Fruit fly (Drosophila melanogaster): ENCODE measurements around the gene Sbat.

The Sbat gene

DNA sequence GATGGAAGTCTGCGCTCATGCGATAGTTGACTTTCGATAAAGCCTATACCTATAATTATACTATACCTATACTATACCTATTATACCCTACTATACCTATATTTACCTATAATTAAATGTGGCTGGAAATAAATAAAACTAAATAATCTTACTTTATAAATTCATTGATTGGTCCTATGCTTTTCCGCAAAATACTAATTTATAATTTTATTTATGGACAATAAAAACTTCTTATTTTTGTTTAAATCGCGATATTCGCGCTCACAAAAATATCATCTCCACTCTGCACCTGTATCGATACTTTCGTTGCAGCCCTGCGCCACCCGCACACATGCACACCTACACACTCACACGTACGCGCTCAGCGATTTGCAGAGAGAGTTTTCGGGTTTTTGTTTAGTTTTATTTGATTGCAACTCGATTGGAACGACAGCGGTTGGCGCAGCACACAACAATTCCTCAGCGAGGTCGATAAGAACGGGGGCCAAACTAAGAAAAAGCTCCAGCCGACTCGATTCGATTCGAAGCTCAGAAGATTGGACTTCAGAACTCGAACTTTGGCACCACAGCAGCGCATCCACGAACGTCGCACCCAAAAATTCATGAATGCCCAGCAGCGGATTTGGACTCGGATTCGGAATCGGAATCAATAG, 3.5 kb upstream of the Sbat start, which contains the start of gene CG8814 (continued):
- TF ChIP-seq bigmax (GFP tag; optimal IDR thresholded peaks at IDR 0.05) (no peak), CG3281 (GFP tag; optimal IDR thresholded peaks at IDR 0.05) (peak; percentile 58), CoRest (tag; optimal IDR thresholded peaks at IDR 0.05) (peak; percentile 87), CG10209 (GFP tag; optimal IDR thresholded peaks at IDR 0.05) (peak; percentile 58), hbn (GFP tag; IDR thresholded peaks at IDR 0.05; ENCODE audit: partially characterized antibody) (peak; percentile 62), Hr51 (GFP tag; optimal IDR thresholded peaks at IDR 0.05) (peak; percentile 66), CG2678 (tag; optimal IDR thresholded peaks at IDR 0.05) (peak; percentile 74), tin (GFP tag; optimal IDR thresholded peaks at IDR 0.05) (peak; percentile 76), HmgZ (tag; optimal IDR thresholded peaks at IDR 0.05) (no peak), CG9797 (GFP tag; optimal IDR thresholded peaks at IDR 0.05) (peak; percentile 67), Elba2 (GFP tag; optimal IDR thresholded peaks at IDR 0.05) (no peak), zf30C (GFP tag; optimal IDR thresholded peaks at IDR 0.05) (no peak), p53 (GFP tag; optimal IDR thresholded peaks at IDR 0.05) (no peak), da (GFP tag; optimal IDR thresholded peaks at IDR 0.05) (no peak), caup (GFP tag; optimal IDR thresholded peaks at IDR 0.05; ENCODE audit: severe bottlenecking) (peak; percentile 41), Ptx1 (GFP tag; IDR thresholded peaks at IDR 0.05) (peak; percentile 79), HLHmδ (GFP tag; optimal IDR thresholded peaks at IDR 0.05) (no peak), CG9817 (tag; optimal IDR thresholded peaks at IDR 0.05) (peak; percentile 65), CG43689 (GFP tag; IDR thresholded peaks at IDR 0.05) (no peak), stwl (tag; optimal IDR thresholded peaks at IDR 0.05) (peak; percentile 30), dpn (GFP tag; optimal IDR thresholded peaks at IDR 0.05) (peak; percentile 27 to 75), CG12942 (GFP tag; optimal IDR thresholded peaks at IDR 0.05) (peak; percentile 65), CG1792 (GFP tag; optimal IDR thresholded peaks at IDR 0.05) (no peak), Chrac-16 (GFP tag; optimal IDR thresholded peaks at IDR 0.05) (peak; percentile 57), dimm (GFP tag; IDR thresholded peaks at IDR 0.05) (no peak), CG14014 (GFP tag; IDR thresholded peaks at IDR 0.05) (peak; percentile 70), CG12659 (GFP tag; optimal IDR thresholded peaks at IDR 0.05) (peak; percentile 91), CG30403 (GFP tag; optimal IDR thresholded peaks at IDR 0.05) (peak; percentile 86), salm (tag; optimal IDR thresholded peaks at IDR 0.05) (no peak), H2.0 (GFP tag; IDR thresholded peaks at IDR 0.05) (peak; percentile 35; the same call in 1 of the 2 replicates), sd (tag; optimal IDR thresholded peaks at IDR 0.05) (peak; percentile 34), CG6272 (GFP tag; IDR thresholded peaks at IDR 0.05) (peak; percentile 75), cad (GFP tag; optimal IDR thresholded peaks at IDR 0.05) (no peak), CG3847 (GFP tag; IDR thresholded peaks at IDR 0.05) (peak; percentile 73), zfh2 (GFP tag; optimal IDR thresholded peaks at IDR 0.05) (peak; percentile 48), CG6854 (GFP tag; optimal IDR thresholded peaks at IDR 0.05) (no peak), CG18011 (GFP tag; optimal IDR thresholded peaks at IDR 0.05) (peak; percentile 28), pzg (GFP tag; optimal IDR thresholded peaks at IDR 0.05) (peak; percentile 62), dmrt99B (tag; optimal IDR thresholded peaks at IDR 0.05) (peak; percentile 31), CG1603 (tag; optimal IDR thresholded peaks at IDR 0.05) (peak; percentile 42), Dref (GFP tag; IDR thresholded peaks at IDR 0.05) (peak; percentile 76), scrt (GFP tag; optimal IDR thresholded peaks at IDR 0.05) (peak; percentile 28), CG13296 (GFP tag; optimal IDR thresholded peaks at IDR 0.05) (no peak), CG1602 (GFP tag; optimal IDR thresholded peaks at IDR 0.05) (peak; percentile 67), CG8089 (GFP tag; optimal IDR thresholded peaks at IDR 0.05) (no peak), pan (optimal IDR thresholded peaks at IDR 0.05) (no peak), pan (GFP tag; optimal IDR thresholded peaks at IDR 0.05 in 1 of 2, IDR thresholded peaks at IDR 0.05 in 1 of 2) (peak in 1 of 2 experiments; percentile 41), ken (GFP tag; IDR thresholded peaks at IDR 0.05) (peak; percentile 61; the same call in 2 of the 3 replicates), sisA (GFP tag; IDR thresholded peaks at IDR 0.05) (peak; percentile 63), CG17361 (GFP tag; IDR thresholded peaks at IDR 0.05) (peak; percentile 89)
